Worm (Caenorhabditis elegans): ENCODE measurements around the gene fshr-1.

DNA sequence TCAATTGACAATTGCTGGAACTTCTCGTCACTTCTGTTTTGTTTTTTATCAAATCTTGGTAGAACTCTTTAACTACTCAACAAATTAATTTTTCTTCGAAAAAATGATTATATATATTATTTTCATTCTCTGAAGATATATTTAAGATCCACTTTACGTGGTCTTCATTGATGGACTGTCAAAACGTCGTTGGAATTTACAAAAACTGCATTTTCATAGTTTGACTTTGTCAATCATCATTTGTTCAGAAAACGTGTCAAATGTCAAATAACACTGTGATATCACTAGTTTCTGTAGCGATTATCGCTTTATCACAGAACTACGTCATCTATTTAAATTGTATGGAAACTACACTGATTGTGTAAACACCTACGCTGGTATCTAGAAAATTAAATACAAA, 34.8 kb downstream of the fshr-1 start:
- TF ChIP-seq med-1 (GFP tag; optimal IDR thresholded peaks at IDR 0.05; ENCODE audit: insufficient read depth) (no peak), ztf-23 (GFP tag; IDR thresholded peaks at IDR 0.05) (no peak)

All from whole organism, midembryonic.